Worm (Caenorhabditis elegans): ENCODE measurements around the gene C01G5.9.

The C01G5.9 gene

ce11 chrIV:6556624-6557368 lies 37.1 kb downstream of the C01G5.9 start, which contains the start of gene try-3 (continued):
- TF ChIP-seq vab-7 (GFP tag; IDR thresholded peaks at IDR 0.05) (peak; percentile 84), lir-3 (tag; optimal IDR thresholded peaks at IDR 0.05) (no peak), Y5F2A.4 (GFP tag; optimal IDR thresholded peaks at IDR 0.05) (peak; percentile 26), D1046.2 (GFP tag; IDR thresholded peaks at IDR 0.05) (peak; percentile 81), attf-4 (tag; optimal IDR thresholded peaks at IDR 0.05) (no peak), F10B5.3 (tag; optimal IDR thresholded peaks at IDR 0.05) (peak; percentile 17), zfp-2 (tag; optimal IDR thresholded peaks at IDR 0.05) (peak; percentile 10), R02D3.7 (tag; optimal IDR thresholded peaks at IDR 0.05) (no peak), gei-8 (GFP tag; optimal IDR thresholded peaks at IDR 0.05) (peak; percentile 73), zip-2 (tag; optimal IDR thresholded peaks at IDR 0.05) (peak; percentile 40), dve-1 (tag; optimal IDR thresholded peaks at IDR 0.05; ENCODE audit: insufficient read depth) (peak; percentile 27), lsy-2 (tag; optimal IDR thresholded peaks at IDR 0.05) (peak in 1 of 2 experiments; percentile 67), ZK337.2 (GFP tag; IDR thresholded peaks at IDR 0.05) (0 out of 2 replicates have a peak, but pooled peaks have one; percentile 14), lin-29 (GFP tag; IDR thresholded peaks at IDR 0.05) (no peak), madf-9 (GFP tag; conservative IDR thresholded peaks at IDR 0.05) (peak; percentile 80), php-3 (GFP tag; IDR thresholded peaks at IDR 0.05) (0 out of 2 replicates have a peak, but pooled peaks have one; percentile 12), egl-43 (GFP tag; IDR thresholded peaks at IDR 0.05) (no peak), daf-12 (tag; optimal IDR thresholded peaks at IDR 0.05) (no peak), tra-1 (GFP tag; IDR thresholded peaks at IDR 0.05) (peak; percentile 82)

- TF ChIP-seq F10B5.3 (tag; optimal IDR thresholded peaks at IDR 0.05) (no peak), T26A8.4 (GFP tag; IDR thresholded peaks at IDR 0.05) (no peak), duxl-1 (tag; optimal IDR thresholded peaks at IDR 0.05; ENCODE audit: poor library complexity) (no peak), nhr-28 (tag; optimal IDR thresholded peaks at IDR 0.05) (no peak), mep-1 (tag; optimal IDR thresholded peaks at IDR 0.05) (no peak), jun-1 (tag; optimal IDR thresholded peaks at IDR 0.05) (no peak), lin-1 (GFP tag; IDR thresholded peaks at IDR 0.05) (no peak), nhr-102 (tag; optimal IDR thresholded peaks at IDR 0.05) (no peak), zip-11 (GFP tag; IDR thresholded peaks at IDR 0.05) (no peak)
Observed at ce11 chrIV:6560434-6560833, 40.7 kb downstream of the C01G5.9 start, which contains the start of gene best-9. Gene best-9 (plus strand): TSS chrIV:6560734.

ce11 chrIV:6562039-6562438 lies 42.3 kb downstream of the C01G5.9 start:
- TF ChIP-seq pha-4 (GFP tag; IDR thresholded peaks at IDR 0.05) (no peak), pha-4 (tag; optimal IDR thresholded peaks at IDR 0.05) (no peak), ZK546.5 (tag; optimal IDR thresholded peaks at IDR 0.05) (no peak), snpc-1.2 (GFP tag; IDR thresholded peaks at IDR 0.05) (0 out of 2 replicates have a peak, but pooled peaks have one; percentile 62), unc-62 (GFP tag; optimal IDR thresholded peaks at IDR 0.05 in 1 of 2) (peak in 1 of 2 experiments; percentile 50), unc-62 (tag; optimal IDR thresholded peaks at IDR 0.05) (no peak), lin-29 (GFP tag; IDR thresholded peaks at IDR 0.05) (no peak), vab-7 (GFP tag; IDR thresholded peaks at IDR 0.05) (no peak), mdt-29 (GFP tag; IDR thresholded peaks at IDR 0.05) (no peak), lsy-2 (tag; optimal IDR thresholded peaks at IDR 0.05) (no peak), mdl-1 (tag; optimal IDR thresholded peaks at IDR 0.05) (no peak), nhr-48 (tag; optimal IDR thresholded peaks at IDR 0.05) (no peak)
